Worm (Caenorhabditis elegans): ENCODE results near the gene nhr-136.

DNA sequence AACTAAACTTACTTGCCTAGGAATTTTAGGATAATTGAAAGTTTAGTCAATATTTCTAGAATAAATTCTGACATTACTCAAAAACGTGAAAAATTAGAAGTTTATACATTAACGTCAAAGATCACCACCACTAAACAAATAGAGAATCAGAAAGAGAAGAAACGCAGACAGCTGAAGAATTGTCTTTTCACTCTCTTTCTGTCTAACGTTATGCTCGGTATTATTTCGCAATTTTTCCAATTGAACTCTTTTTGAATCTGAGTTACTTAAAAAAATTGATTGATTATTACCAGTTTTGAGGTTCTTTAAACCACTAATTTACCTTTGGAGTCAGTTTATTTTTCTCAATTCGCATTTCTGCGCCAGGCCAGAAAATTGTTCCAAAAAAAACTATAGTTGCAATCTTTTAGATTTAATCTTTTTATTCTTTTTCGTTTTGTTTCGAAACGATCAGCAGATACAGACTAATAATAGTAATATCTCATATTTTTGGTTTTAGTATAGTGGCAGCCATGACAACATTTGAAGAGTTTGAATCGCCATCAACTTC, 6.1 kb upstream of the nhr-136 start, which contains the start of gene nhr-154:
- no peak for TF ChIP-seq R02D3.7 (tag; optimal IDR thresholded peaks at IDR 0.05)
- TF ChIP-seq unc-62 (GFP tag; optimal IDR thresholded peaks at IDR 0.05 in 1 of 2): no peak
- no peak for TF ChIP-seq unc-62 (tag; optimal IDR thresholded peaks at IDR 0.05)
- TF ChIP-seq set-16 (GFP tag; IDR thresholded peaks at IDR 0.05): no peak
- no peak for TF ChIP-seq fos-1 (tag; optimal IDR thresholded peaks at IDR 0.05)
- TF ChIP-seq madf-9 (GFP tag; conservative IDR thresholded peaks at IDR 0.05): no peak
- peak in 1 of 2 experiments; percentile 49 for TF ChIP-seq lsy-2 (tag; optimal IDR thresholded peaks at IDR 0.05)
- no peak for TF ChIP-seq unc-39 (tag; optimal IDR thresholded peaks at IDR 0.05)
- TF ChIP-seq nhr-25 (tag; optimal IDR thresholded peaks at IDR 0.05; ENCODE audit: borderline replicate concordance, insufficient read depth): no peak
- TF ChIP-seq daf-16 (GFP tag; optimal IDR thresholded peaks at IDR 0.05): no peak
- peak; percentile 33 for TF ChIP-seq daf-16 (tag; optimal IDR thresholded peaks at IDR 0.05)
